Worm (Caenorhabditis elegans): Measurements from ENCODE around the gene Y22D7AL.11.

- TF ChIP-seq nhr-21 (tag; optimal IDR thresholded peaks at IDR 0.05) (no peak), zag-1 (tag; optimal IDR thresholded peaks at IDR 0.05) (no peak), unc-39 (tag; optimal IDR thresholded peaks at IDR 0.05) (no peak), dmd-4 (tag; optimal IDR thresholded peaks at IDR 0.05) (no peak), ZK546.5 (tag; optimal IDR thresholded peaks at IDR 0.05) (no peak)
Observed at ce11 chrIII:1673320-1673719, 39.1 kb upstream of the Y22D7AL.11 start.
